Fruit fly (Drosophila melanogaster) whole organism, pupa: ENCODE data around the gene CG42322.

Source experiments
- CG10348 ChIP-seq: fragments of 200-800 bp; sonication (Bioruptor generic); IDR thresholded peaks from 2 replicates; pipeline ENCODE4 v1.3.6; 2022; ENCODE audit warnings: missing biosample characterization, missing genetic modification characterization
- CG12605 ChIP-seq: fragments of 200-800 bp; sonication (Bioruptor generic); IDR thresholded peaks from 2 replicates; pipeline ENCODE4 v1.3.6; 2022; ENCODE audit warnings: missing biosample characterization, missing genetic modification characterization
- CG13204 ChIP-seq: fragments of 200-800 bp; sonication (Bioruptor generic); optimal IDR thresholded peaks from 2 replicates; lab custom pipeline; 2018; ENCODE audit warnings: missing biosample characterization, mild to moderate bottlenecking, missing genetic modification characterization, moderate library complexity
- CG14655 ChIP-seq: fragments of 200-800 bp; sonication (Bioruptor generic); optimal IDR thresholded peaks from 3 replicates; lab custom pipeline; 2017; ENCODE audit warnings: mild to moderate bottlenecking, missing biosample characterization, missing genetic modification reagents, missing genetic modification characterization
- CG15710 ChIP-seq: fragments of 200-800 bp; sonication (Bioruptor generic); optimal IDR thresholded peaks from 2 replicates; lab custom pipeline; 2018; ENCODE audit warnings: missing biosample characterization, mild to moderate bottlenecking, missing genetic modification characterization, moderate library complexity
- CG17806 ChIP-seq: fragments of 200-800 bp; sonication (Bioruptor generic); optimal IDR thresholded peaks from 2 replicates; lab custom pipeline; 2018; ENCODE audit warnings: missing biosample characterization, mild to moderate bottlenecking, missing genetic modification characterization, moderate library complexity
- CG32121 ChIP-seq: fragments of 200-800 bp; sonication (Bioruptor generic); IDR thresholded peaks from 2 replicates; pipeline ENCODE4 v1.3.6; 2022; ENCODE audit warnings: missing biosample characterization, missing genetic modification characterization
- CG34367 ChIP-seq: fragments of 200-800 bp; sonication (Bioruptor generic); optimal IDR thresholded peaks from 2 replicates; lab custom pipeline; 2018; ENCODE audit warnings: missing biosample characterization, mild to moderate bottlenecking, missing genetic modification characterization
- CG4496 ChIP-seq: fragments of 200-800 bp; sonication (Bioruptor generic); IDR thresholded peaks from 3 replicates; pipeline ENCODE4 v1.3.6; 2022; ENCODE audit warnings: missing biosample characterization, missing genetic modification characterization
- CG8159 ChIP-seq: fragments of 200-800 bp; sonication (Bioruptor generic); optimal IDR thresholded peaks from 3 replicates; lab custom pipeline; 2018; ENCODE audit warnings: missing biosample characterization, mild to moderate bottlenecking, missing genetic modification characterization, moderate library complexity
- CG8301 ChIP-seq: fragments of 200-800 bp; sonication (Bioruptor generic); optimal IDR thresholded peaks from 2 replicates; lab custom pipeline; 2018; ENCODE audit warnings: missing biosample characterization, mild to moderate bottlenecking, missing genetic modification characterization
- CG9948 ChIP-seq: fragments of 200-800 bp; sonication (Bioruptor generic); optimal IDR thresholded peaks from 2 replicates; lab custom pipeline; 2018; ENCODE audit warnings: missing biosample characterization, mild to moderate bottlenecking, missing genetic modification characterization, moderate library complexity
- D1 ChIP-seq: fragments of 200-800 bp; sonication (Bioruptor generic); optimal IDR thresholded peaks from 2 replicates; lab custom pipeline; 2018; ENCODE audit warnings: missing biosample characterization, mild to moderate bottlenecking, missing genetic modification characterization, moderate library complexity
- EcR ChIP-seq: fragments of 200-800 bp; sonication (Bioruptor generic); optimal IDR thresholded peaks from 3 replicates; lab custom pipeline; 2019; ENCODE audit warnings: missing biosample characterization, missing genetic modification characterization, mild to moderate bottlenecking, moderate library complexity, missing genetic modification reagents
- Ets98B ChIP-seq: fragments of 200-800 bp; sonication (Bioruptor generic); IDR thresholded peaks from 2 replicates; pipeline ENCODE4 v1.3.6; 2022; ENCODE audit warnings: missing biosample characterization, missing genetic modification characterization
- Pif1A ChIP-seq: fragments of 200-800 bp; sonication (Bioruptor generic); optimal IDR thresholded peaks from 3 replicates; lab custom pipeline; 2016; ENCODE audit warnings: missing biosample characterization, missing genetic modification characterization
- Pif1B ChIP-seq: fragments of 200-800 bp; sonication (Bioruptor generic); optimal IDR thresholded peaks from 3 replicates; lab custom pipeline; 2016; ENCODE audit warnings: missing biosample characterization, missing genetic modification characterization
- Snoo ChIP-seq: fragments of 200-800 bp; sonication (Bioruptor generic); optimal IDR thresholded peaks from 3 replicates; lab custom pipeline; 2017; ENCODE audit warnings: missing biosample characterization, mild to moderate bottlenecking, missing genetic modification characterization, inconsistent platforms
- fd96Ca ChIP-seq: fragments of 200-800 bp; sonication (Bioruptor generic); IDR thresholded peaks from 3 replicates; pipeline ENCODE4 v1.3.6; 2022; ENCODE audit warnings: missing biosample characterization, missing genetic modification characterization
- gl ChIP-seq: fragments of 200-800 bp; sonication (Bioruptor generic); optimal IDR thresholded peaks from 2 replicates; lab custom pipeline; 2018; ENCODE audit warnings: missing biosample characterization, mild to moderate bottlenecking, missing genetic modification characterization
- rn ChIP-seq: fragments of 200-800 bp; sonication (Bioruptor generic); IDR thresholded peaks from 2 replicates; pipeline ENCODE4 v1.3.6; 2022; ENCODE audit warnings: missing biosample characterization, missing genetic modification characterization

Gene CG42322

dm6 chr3R:20784436-20785368, 44.8 kb downstream of the CG42322 start:
- peak; percentile 81 for TF ChIP-seq fd96Ca (GFP tag; lab: Robert Waterston, UW)
- TF ChIP-seq Pif1A (GFP tag; lab: Kevin White, UChicago): no peak
- TF ChIP-seq CG34367 (tag; lab: Kevin White, UChicago): no peak
- TF ChIP-seq CG17806 (tag; lab: Kevin White, UChicago): no peak
- TF ChIP-seq Snoo: peak; percentile 7
- peak; percentile 64 for TF ChIP-seq EcR (GFP tag; lab: Kevin White, UChicago)
- TF ChIP-seq CG14655 (GFP tag; lab: Kevin White, UChicago): peak; percentile 37
- no peak for TF ChIP-seq D1 (tag; lab: Kevin White, UChicago)
- peak; percentile 41 for TF ChIP-seq CG8159 (tag; lab: Kevin White, UChicago)
- peak; percentile 92 for TF ChIP-seq CG32121 (GFP tag; lab: Robert Waterston, UW)
- peak; percentile 43; the same call in 1 of the 2 replicates for TF ChIP-seq rn (GFP tag; lab: Robert Waterston, UW)
- peak; percentile 75 for TF ChIP-seq CG12605 (GFP tag; lab: Robert Waterston, UW)
- peak; percentile 18 for TF ChIP-seq gl (tag; lab: Kevin White, UChicago)
- TF ChIP-seq CG4496 (GFP tag; lab: Robert Waterston, UW): peak; percentile 82
- TF ChIP-seq CG10348 (GFP tag; lab: Robert Waterston, UW): 0 out of 2 replicates have a peak, but pooled peaks have one; percentile 8
- peak; percentile 21 for TF ChIP-seq CG15710 (tag; lab: Kevin White, UChicago)
- no peak for TF ChIP-seq Pif1B (GFP tag; lab: Kevin White, UChicago)
- no peak for TF ChIP-seq CG9948 (tag; lab: Kevin White, UChicago)
- peak; percentile 84 for TF ChIP-seq CG13204 (GFP tag; lab: Kevin White, UChicago)
- TF ChIP-seq Ets98B (GFP tag; lab: Robert Waterston, UW): peak; percentile 84
- peak; percentile 12 for TF ChIP-seq CG8301 (tag; lab: Kevin White, UChicago)

dm6 chr3R:20788559-20788958, 48.7 kb downstream of the CG42322 start:
- TF ChIP-seq rn (GFP tag; lab: Robert Waterston, UW): no peak
- TF ChIP-seq CG17806 (tag; lab: Kevin White, UChicago): no peak
- no peak for TF ChIP-seq gl (tag; lab: Kevin White, UChicago)
- no peak for TF ChIP-seq D1 (tag; lab: Kevin White, UChicago)
- no peak for TF ChIP-seq CG34367 (tag; lab: Kevin White, UChicago)
- no peak for TF ChIP-seq Pif1A (GFP tag; lab: Kevin White, UChicago)
- TF ChIP-seq CG32121 (GFP tag; lab: Robert Waterston, UW): no peak
- no peak for TF ChIP-seq Pif1B (GFP tag; lab: Kevin White, UChicago)
- TF ChIP-seq CG15710 (tag; lab: Kevin White, UChicago): no peak
- no peak for TF ChIP-seq Ets98B (GFP tag; lab: Robert Waterston, UW)
- TF ChIP-seq, all 21 proteins: peak for 0

dm6 chr3R:20790437-20790836, 50.5 kb downstream of the CG42322 start:
- peak; percentile 65 for TF ChIP-seq Ets98B (GFP tag; lab: Robert Waterston, UW)
- peak; percentile 79 for TF ChIP-seq CG32121 (GFP tag; lab: Robert Waterston, UW)
- TF ChIP-seq CG12605 (GFP tag; lab: Robert Waterston, UW): peak; percentile 63
- no peak for TF ChIP-seq CG17806 (tag; lab: Kevin White, UChicago)
- TF ChIP-seq EcR (GFP tag; lab: Kevin White, UChicago): no peak
- peak; percentile 79 for TF ChIP-seq CG4496 (GFP tag; lab: Robert Waterston, UW)

- TF ChIP-seq CG10348 (GFP tag; lab: Robert Waterston, UW) (no peak), Pif1A (GFP tag; lab: Kevin White, UChicago) (no peak), CG4496 (GFP tag; lab: Robert Waterston, UW) (0 out of 3 replicates have a peak, but pooled peaks have one; percentile 25), CG9948 (tag; lab: Kevin White, UChicago) (no peak), CG32121 (GFP tag; lab: Robert Waterston, UW) (no peak), EcR (GFP tag; lab: Kevin White, UChicago) (peak; percentile 90), CG8159 (tag; lab: Kevin White, UChicago) (no peak), gl (tag; lab: Kevin White, UChicago) (no peak)
Measured at dm6 chr3R:20791212-20791789, 51.4 kb downstream of the CG42322 start.

- TF ChIP-seq CG9948 (tag; lab: Kevin White, UChicago) (no peak), CG32121 (GFP tag; lab: Robert Waterston, UW) (no peak), CG34367 (tag; lab: Kevin White, UChicago) (no peak), CG12605 (GFP tag; lab: Robert Waterston, UW) (no peak), CG15710 (tag; lab: Kevin White, UChicago) (no peak), Ets98B (GFP tag; lab: Robert Waterston, UW) (no peak)
- TF ChIP-seq, all 21 proteins: peak for 0
Measured at dm6 chr3R:20796949-20797348, 57.0 kb downstream of the CG42322 start.
